Worm (Caenorhabditis elegans) whole organism, mixed stage, embryonic: ENCODE results near the gene srj-40.

Experiments used
- lin-13 ChIP-seq: fragments of 150-350 bp; optimal IDR thresholded peaks from 2 replicates; lab custom pipeline; 2014; ENCODE audit warnings: missing biosample characterization, missing genetic modification characterization
- nhr-12 ChIP-seq: fragments of 150-350 bp; optimal IDR thresholded peaks from 2 replicates; lab custom pipeline; 2014; ENCODE audit warnings: missing biosample characterization, missing genetic modification characterization
- pha-4 ChIP-seq: fragments of 150-350 bp; optimal IDR thresholded peaks from 2 replicates; lab custom pipeline; 2018; ENCODE audit warnings: missing biosample characterization, missing genetic modification reagents, missing genetic modification characterization
- unc-120 ChIP-seq: sonication (generic microtip); optimal IDR thresholded peaks from 2 replicates; lab custom pipeline; 2017; ENCODE audit warnings: missing genetic modification characterization, missing compliant biosample characterization; ENCODE audit not compliant: poor library complexity, severe bottlenecking
- unc-39 ChIP-seq: fragments of 150-350 bp; optimal IDR thresholded peaks from 2 replicates; lab custom pipeline; 2014; ENCODE audit warnings: missing biosample characterization, missing genetic modification characterization
- unc-62 ChIP-seq: fragments of 150-350 bp; optimal IDR thresholded peaks from 2 replicates; lab custom pipeline; 2014; ENCODE audit warnings: missing biosample characterization, missing genetic modification reagents, missing genetic modification characterization

ce11 chrV:4101567-4101966 lies at the start of gene srj-40:
- TF ChIP-seq lin-13 (tag; lab: Kevin White, UChicago) = no peak
- no peak for TF ChIP-seq unc-120
- TF ChIP-seq unc-39 (tag; lab: Kevin White, UChicago) = no peak
- no peak for TF ChIP-seq unc-62 (GFP tag; lab: Kevin White, UChicago)
- no peak for TF ChIP-seq pha-4
- TF ChIP-seq nhr-12 (tag; lab: Kevin White, UChicago) = no peak
